Worm (Caenorhabditis elegans) whole organism, young adult: ENCODE results near the gene algn-2.

Experiments
- B0019.2 ChIP-seq: fragments of 200-800 bp; sonication (Bioruptor generic); conservative IDR thresholded peaks from 2 replicates; pipeline ENCODE4 v1.3.6; 2022; ENCODE audit warnings: missing genetic modification reagents, missing genetic modification characterization, missing compliant biosample characterization
- B0035.1 ChIP-seq: sonication (generic microtip); optimal IDR thresholded peaks from 2 replicates; lab custom pipeline; 2016; ENCODE audit warnings: missing genetic modification characterization, mild to moderate bottlenecking, missing compliant biosample characterization, missing genotype, missing genetic modification reagents
- F23B12.7 ChIP-seq: sonication (generic microtip); optimal IDR thresholded peaks from 2 replicates; lab custom pipeline; 2017; ENCODE audit warnings: missing genetic modification characterization, mild to moderate bottlenecking, missing compliant biosample characterization, antibody characterized with exemption, moderate library complexity; ENCODE audit not compliant: insufficient read depth
- F33H1.4 ChIP-seq: fragments of 200-800 bp; sonication (Bioruptor generic); IDR thresholded peaks from 2 replicates; pipeline ENCODE4 v1.3.6; 2022; ENCODE audit warnings: missing genetic modification reagents, missing genetic modification characterization, missing compliant biosample characterization
- F55B11.4 ChIP-seq: sonication (generic microtip); optimal IDR thresholded peaks from 2 replicates; lab custom pipeline; 2016; ENCODE audit warnings: missing compliant biosample characterization, missing genetic modification characterization, borderline replicate concordance; ENCODE audit not compliant: insufficient read depth
- F57C9.4 ChIP-seq: sonication (generic microtip); optimal IDR thresholded peaks from 2 replicates; lab custom pipeline; 2017; ENCODE audit warnings: mild to moderate bottlenecking, missing genetic modification characterization, missing compliant biosample characterization
- K11D2.4 ChIP-seq: fragments of 200-800 bp; sonication (Bioruptor generic); IDR thresholded peaks from 2 replicates; pipeline ENCODE4 v1.3.6; 2022; ENCODE audit warnings: missing genetic modification reagents, missing genetic modification characterization, missing compliant biosample characterization
- K12H6.12 ChIP-seq: fragments of 200-800 bp; sonication (Bioruptor generic); optimal IDR thresholded peaks from 2 replicates; lab custom pipeline; 2018; ENCODE audit warnings: mild to moderate bottlenecking, missing genetic modification characterization, missing compliant biosample characterization
- Y53F4B.3 ChIP-seq: fragments of 200-800 bp; sonication (Bioruptor generic); IDR thresholded peaks from 2 replicates; pipeline ENCODE4 v1.3.6; 2022; ENCODE audit warnings: missing genetic modification reagents, missing genetic modification characterization, missing compliant biosample characterization
- ama-1 ChIP-seq, 3 experiments: fragments of 150-350 bp in 1 of 3; sonication (generic microtip) in 2 of 3; optimal IDR thresholded peaks; 2 replicates each; lab custom pipeline; 2014 to 2018; ENCODE audit warnings: missing biosample characterization in 2 of 3, missing genetic modification characterization in 2 of 3, missing genetic modification reagents in 2 of 3
- aptf-3 ChIP-seq: fragments of 200-800 bp; sonication (Bioruptor generic); IDR thresholded peaks from 2 replicates; pipeline ENCODE4 v1.3.6; 2022; ENCODE audit warnings: missing genetic modification characterization, missing compliant biosample characterization
- attf-3 ChIP-seq: fragments of 200-800 bp; sonication (Bioruptor generic); conservative IDR thresholded peaks from 2 replicates; pipeline ENCODE4 v1.3.6; 2022; ENCODE audit warnings: missing genetic modification reagents, missing genetic modification characterization, missing compliant biosample characterization
- cebp-1 ChIP-seq, 2 experiments: fragments of 200-800 bp in 1 of 2; sonication (Bioruptor generic) in 1 of 2; sonication (generic microtip) in 1 of 2; IDR thresholded peaks in 1 of 2; optimal IDR thresholded peaks in 1 of 2; 2 replicates each; pipeline versions ENCODE4 v1.3.6 to Lab custom; 2017 to 2022; ENCODE audit warnings: missing compliant biosample characterization in 2 of 2, missing genetic modification characterization in 2 of 2, mild to moderate bottlenecking in 1 of 2, missing genetic modification reagents in 1 of 2, moderate library complexity in 1 of 2
- ceh-40 ChIP-seq: fragments of 200-800 bp; sonication (Bioruptor generic); IDR thresholded peaks from 2 replicates; pipeline ENCODE4 v1.3.6; 2022; ENCODE audit warnings: missing genetic modification characterization, missing compliant biosample characterization
- dox-1 ChIP-seq: fragments of 200-800 bp; sonication (Bioruptor generic); IDR thresholded peaks from 2 replicates; pipeline ENCODE4 v1.3.6; 2022; ENCODE audit warnings: missing genetic modification reagents, missing genetic modification characterization, missing compliant biosample characterization
- dpff-1 ChIP-seq: sonication (generic microtip); optimal IDR thresholded peaks from 2 replicates; lab custom pipeline; 2017; ENCODE audit warnings: mild to moderate bottlenecking, missing genetic modification characterization, missing compliant biosample characterization
- ets-4 ChIP-seq: fragments of 200-800 bp; sonication (Bioruptor generic); optimal IDR thresholded peaks from 2 replicates; lab custom pipeline; 2018; ENCODE audit warnings: mild to moderate bottlenecking, missing genetic modification characterization, missing compliant biosample characterization
- fkh-3 ChIP-seq: sonication (generic microtip); optimal IDR thresholded peaks from 2 replicates; lab custom pipeline; 2016; ENCODE audit warnings: mild to moderate bottlenecking, missing genetic modification characterization, missing compliant biosample characterization
- gei-17 ChIP-seq: fragments of 200-800 bp; sonication (Bioruptor generic); optimal IDR thresholded peaks from 2 replicates; lab custom pipeline; 2018; ENCODE audit warnings: mild to moderate bottlenecking, missing genetic modification characterization, missing compliant biosample characterization
- him-1 ChIP-seq: sonication (generic microtip); optimal IDR thresholded peaks from 2 replicates; lab custom pipeline; 2016; ENCODE audit warnings: missing genotype, missing genetic modification reagents, missing genetic modification characterization, missing compliant biosample characterization
- hlh-26 ChIP-seq: fragments of 200-800 bp; sonication (Bioruptor generic); conservative IDR thresholded peaks from 2 replicates; pipeline ENCODE4 v1.3.6; 2022; ENCODE audit warnings: missing genetic modification reagents, missing genetic modification characterization, missing compliant biosample characterization
- let-526 ChIP-seq: fragments of 200-800 bp; sonication (Bioruptor generic); IDR thresholded peaks from 2 replicates; pipeline ENCODE4 v1.3.6; 2022; ENCODE audit warnings: missing genetic modification reagents, missing genetic modification characterization, missing compliant biosample characterization
- lin-54 ChIP-seq: fragments of 200-800 bp; sonication (Bioruptor generic); optimal IDR thresholded peaks from 2 replicates; lab custom pipeline; 2018; ENCODE audit warnings: mild to moderate bottlenecking, missing genetic modification characterization, missing compliant biosample characterization
- lir-1 ChIP-seq: fragments of 200-800 bp; sonication (Bioruptor generic); conservative IDR thresholded peaks from 2 replicates; pipeline ENCODE4 v1.3.6; 2022; ENCODE audit warnings: missing genetic modification reagents, missing genetic modification characterization, missing compliant biosample characterization
- lsl-1 ChIP-seq: fragments of 200-800 bp; sonication (Bioruptor generic); optimal IDR thresholded peaks from 2 replicates; lab custom pipeline; 2018; ENCODE audit warnings: mild to moderate bottlenecking, missing genetic modification characterization, moderate library complexity, missing compliant biosample characterization
- madf-6 ChIP-seq: fragments of 200-800 bp; sonication (Bioruptor generic); IDR thresholded peaks from 2 replicates; pipeline ENCODE4 v1.3.6; 2022; ENCODE audit warnings: missing genetic modification reagents, missing genetic modification characterization, missing compliant biosample characterization
- madf-8 ChIP-seq: fragments of 200-800 bp; sonication (Bioruptor generic); conservative IDR thresholded peaks from 2 replicates; pipeline ENCODE4 v1.3.6; 2022; ENCODE audit warnings: missing genetic modification reagents, missing genetic modification characterization, missing compliant biosample characterization
- mcd-1 ChIP-seq: fragments of 200-800 bp; sonication (Bioruptor generic); IDR thresholded peaks from 2 replicates; pipeline ENCODE4 v1.3.6; 2022; ENCODE audit warnings: missing genetic modification reagents, missing genetic modification characterization, missing compliant biosample characterization
- mel-28 ChIP-seq: sonication (generic microtip); optimal IDR thresholded peaks from 2 replicates; lab custom pipeline; 2016; ENCODE audit warnings: borderline replicate concordance, mild to moderate bottlenecking, missing genetic modification characterization, missing compliant biosample characterization
- mes-4 ChIP-seq: sonication (generic microtip); optimal IDR thresholded peaks from 2 replicates; lab custom pipeline; 2016; ENCODE audit warnings: missing genotype, missing genetic modification characterization, missing compliant biosample characterization
- mxl-1 ChIP-seq: sonication (generic microtip); optimal IDR thresholded peaks from 2 replicates; lab custom pipeline; 2016; ENCODE audit warnings: missing genetic modification characterization, missing compliant biosample characterization
- nfya-2 ChIP-seq: fragments of 200-800 bp; sonication (Bioruptor generic); IDR thresholded peaks from 2 replicates; pipeline ENCODE4 v1.3.6; 2022; ENCODE audit warnings: missing genetic modification reagents, missing genetic modification characterization, missing compliant biosample characterization
- nfyb-1 ChIP-seq: fragments of 200-800 bp; sonication (Bioruptor generic); IDR thresholded peaks from 2 replicates; pipeline ENCODE4 v1.3.6; 2022; ENCODE audit warnings: missing genetic modification reagents, missing genetic modification characterization, missing compliant biosample characterization
- pbrm-1 ChIP-seq: fragments of 200-800 bp; sonication (Bioruptor generic); IDR thresholded peaks from 2 replicates; pipeline ENCODE4 v1.3.6; 2022; ENCODE audit warnings: missing genetic modification reagents, missing genetic modification characterization, missing compliant biosample characterization
- pha-4 ChIP-seq: fragments of 150-350 bp; sonication (generic microtip); optimal IDR thresholded peaks from 2 replicates; lab custom pipeline; 2014; ENCODE audit warnings: missing biosample characterization, missing genetic modification reagents, missing genetic modification characterization
- rcor-1 ChIP-seq: fragments of 200-800 bp; sonication (Bioruptor generic); IDR thresholded peaks from 2 replicates; pipeline ENCODE4 v1.3.6; 2022; ENCODE audit warnings: missing genetic modification reagents, missing genetic modification characterization, missing compliant biosample characterization
- repo-1 ChIP-seq: sonication (generic microtip); optimal IDR thresholded peaks from 2 replicates; lab custom pipeline; 2017; ENCODE audit warnings: mild to moderate bottlenecking, missing genetic modification characterization, missing compliant biosample characterization
- snpc-3.4 ChIP-seq: sonication (generic microtip); optimal IDR thresholded peaks from 2 replicates; lab custom pipeline; 2017; ENCODE audit warnings: missing genetic modification characterization, mild to moderate bottlenecking, missing compliant biosample characterization, antibody characterized with exemption, moderate library complexity, missing genotype, missing genetic modification reagents
- snpc-4 ChIP-seq, 5 experiments: fragments of 150-350 bp in 1 of 5; sonication (generic microtip) in 4 of 5; optimal IDR thresholded peaks; 2 replicates each; lab custom pipeline; 2014 to 2018; ENCODE audit warnings: missing genetic modification characterization in 5 of 5, missing biosample characterization in 3 of 5, antibody characterized with exemption in 2 of 5, mild to moderate bottlenecking in 2 of 5, missing compliant biosample characterization in 2 of 5, missing genotype in 2 of 5, moderate library complexity in 2 of 5, missing genetic modification reagents in 1 of 5
- somi-1 ChIP-seq: fragments of 200-800 bp; sonication (Bioruptor generic); optimal IDR thresholded peaks from 2 replicates; lab custom pipeline; 2018; ENCODE audit warnings: mild to moderate bottlenecking, missing genetic modification characterization, missing compliant biosample characterization
- unc-62 ChIP-seq: fragments of 150-350 bp; optimal IDR thresholded peaks from 2 replicates; lab custom pipeline; 2014; ENCODE audit warnings: missing biosample characterization, missing genetic modification reagents, missing genetic modification characterization
- xnd-1 ChIP-seq: sonication (generic microtip); optimal IDR thresholded peaks from 2 replicates; lab custom pipeline; 2016; ENCODE audit warnings: missing genotype, missing genetic modification reagents, missing genetic modification characterization, missing compliant biosample characterization

Gene algn-2

DNA sequence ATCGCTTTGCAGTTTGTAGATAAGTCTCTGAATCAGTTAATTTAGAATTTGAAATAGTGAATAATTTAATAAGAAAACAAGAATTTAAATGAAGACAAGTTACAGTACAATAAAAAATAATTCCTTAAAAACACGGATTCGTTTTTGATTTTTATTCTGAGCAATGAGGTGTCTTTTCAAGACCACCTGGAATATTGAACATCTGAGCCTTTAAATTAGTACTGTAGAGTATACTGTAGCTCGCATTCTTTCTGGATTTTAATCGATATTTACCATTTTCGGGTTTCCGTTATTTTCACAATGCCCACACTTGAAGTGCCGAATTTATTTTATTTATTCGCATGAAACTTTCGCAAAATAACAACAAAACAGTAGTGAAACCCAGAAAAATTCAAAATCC lies 48.8 kb downstream of the algn-2 start, which contains the start of gene F07F6.7:
Gene F07F6.7 (minus strand): TSS at position 27 of the 400 bp plus-strand sequence.
- TF ChIP-seq xnd-1 (tag; lab: Kevin White, UChicago) = peak; percentile 67
- TF ChIP-seq K11D2.4 (GFP tag; lab: Robert Waterston, UW) = no peak
- TF ChIP-seq lsl-1 (GFP tag; lab: Kevin White, UChicago) = peak; percentile 93
- peak; percentile 15 for TF ChIP-seq him-1 (tag; lab: Kevin White, UChicago)
- TF ChIP-seq let-526 = no peak
- TF ChIP-seq mcd-1 (GFP tag; lab: Robert Waterston, UW) = peak; percentile 20; the same call in 1 of the 2 replicates
- TF ChIP-seq madf-6 (GFP tag; lab: Robert Waterston, UW) = peak; percentile 85
- peak; percentile 24 for TF ChIP-seq lin-54
- no peak for TF ChIP-seq F23B12.7
- TF ChIP-seq snpc-4 (GFP tag; optimal IDR thresholded peaks at IDR 0.05; lab: Kevin White, UChicago) = no peak
- peak in 1 of 4 experiments; percentile 14 for TF ChIP-seq snpc-4 (tag; optimal IDR thresholded peaks at IDR 0.05; lab: Kevin White, UChicago)
- no peak for TF ChIP-seq B0019.2 (GFP tag; lab: Robert Waterston, UW)
- TF ChIP-seq madf-8 (GFP tag; lab: Robert Waterston, UW) = peak; percentile 49
- peak; percentile 76 for TF ChIP-seq F33H1.4 (GFP tag; lab: Robert Waterston, UW)
- TF ChIP-seq, all 124 proteins: peak for 9

DNA sequence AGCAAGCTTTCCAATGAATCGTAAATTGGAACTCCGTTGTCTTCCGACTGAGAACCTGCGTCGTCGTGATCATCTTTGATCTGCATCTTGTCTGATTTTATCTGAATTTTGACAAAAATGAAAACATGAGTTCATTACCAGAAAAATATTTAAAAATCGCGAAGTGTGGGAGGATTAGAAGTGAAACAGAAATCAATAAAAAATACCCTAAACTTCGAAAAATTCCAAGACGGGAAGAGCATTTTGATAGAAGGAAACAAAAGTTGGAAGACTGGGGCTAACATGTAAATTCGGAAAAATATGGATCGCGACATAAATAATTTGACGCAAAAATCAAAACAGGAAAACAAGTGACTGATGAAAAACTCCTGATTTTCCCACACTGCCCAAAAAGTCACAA lies 50.6 kb downstream of the algn-2 start, which contains the start of gene F07F6.8:
Gene F07F6.8 (minus strand): TSS at position 101 of the 400 bp plus-strand sequence.
- TF ChIP-seq B0035.1 (tag; lab: Kevin White, UChicago) (no peak), cebp-1 (GFP tag; IDR thresholded peaks at IDR 0.05; lab: Robert Waterston, UW) (no peak), cebp-1 (tag; optimal IDR thresholded peaks at IDR 0.05; lab: Kevin White, UChicago) (no peak), ceh-40 (GFP tag; lab: Robert Waterston, UW) (no peak), nfya-2 (GFP tag; lab: Robert Waterston, UW) (no peak), madf-6 (GFP tag; lab: Robert Waterston, UW) (0 out of 2 replicates have a peak, but pooled peaks have one; percentile 14), mxl-1 (tag; lab: Kevin White, UChicago) (peak; percentile 6), repo-1 (tag; lab: Kevin White, UChicago) (peak; percentile 16), Y53F4B.3 (no peak), hlh-26 (GFP tag; lab: Robert Waterston, UW) (no peak), aptf-3 (GFP tag; lab: Robert Waterston, UW) (no peak), gei-17 (GFP tag; lab: Kevin White, UChicago) (no peak)

DNA sequence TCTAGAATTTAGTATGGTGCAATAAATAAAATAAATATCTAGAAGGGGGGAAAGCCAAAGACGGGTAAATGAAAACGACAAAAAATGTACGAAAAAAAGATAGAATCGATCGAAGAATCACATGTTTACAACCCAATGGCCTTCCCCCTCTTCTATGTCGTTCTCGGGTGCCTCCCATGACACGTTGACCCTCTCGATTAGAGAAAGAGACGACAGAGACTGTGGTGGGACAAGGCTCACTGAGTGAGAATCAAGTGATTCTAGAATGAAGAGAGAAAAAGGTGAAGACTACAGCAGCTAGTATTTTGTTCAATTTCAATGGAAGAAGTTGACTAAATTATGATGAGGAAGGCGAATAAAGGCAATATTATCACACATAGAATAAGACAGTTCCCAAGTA lies 51.0 kb downstream of the algn-2 start:
- peak; percentile 13 for TF ChIP-seq ets-4
- TF ChIP-seq ama-1 (optimal IDR thresholded peaks at IDR 0.05; lab: Kevin White, UChicago) = no peak
- no peak for TF ChIP-seq ama-1 (GFP tag; optimal IDR thresholded peaks at IDR 0.05; lab: Kevin White, UChicago)
- TF ChIP-seq pbrm-1 (GFP tag; lab: Robert Waterston, UW) = no peak
- TF ChIP-seq cebp-1 (GFP tag; IDR thresholded peaks at IDR 0.05; lab: Robert Waterston, UW) = no peak; the same call in 1 of the 2 replicates
- peak; percentile 65 for TF ChIP-seq cebp-1 (tag; optimal IDR thresholded peaks at IDR 0.05; lab: Kevin White, UChicago)
- no peak for TF ChIP-seq F55B11.4 (tag; lab: Kevin White, UChicago)
- peak; percentile 6 for TF ChIP-seq somi-1 (GFP tag; lab: Kevin White, UChicago)
- TF ChIP-seq lir-1 (GFP tag; lab: Robert Waterston, UW) = no peak
- peak; percentile 51 for TF ChIP-seq mcd-1 (GFP tag; lab: Robert Waterston, UW)
- peak; percentile 38 for TF ChIP-seq K12H6.12 (tag; lab: Kevin White, UChicago)
- no peak for TF ChIP-seq hlh-26 (GFP tag; lab: Robert Waterston, UW)
- TF ChIP-seq attf-3 (GFP tag; lab: Robert Waterston, UW) = no peak
- no peak for TF ChIP-seq F57C9.4
- TF ChIP-seq nfyb-1 (GFP tag; lab: Robert Waterston, UW) = 0 out of 2 replicates have a peak, but pooled peaks have one; percentile 59
- TF ChIP-seq snpc-4 (GFP tag; optimal IDR thresholded peaks at IDR 0.05; lab: Kevin White, UChicago) = no peak
- TF ChIP-seq snpc-4 (tag; optimal IDR thresholded peaks at IDR 0.05; lab: Kevin White, UChicago) = peak in 3 of 4 experiments; percentile 8 to 18 (median 9)
- TF ChIP-seq dpff-1 (tag; lab: Kevin White, UChicago) = no peak
- TF ChIP-seq fkh-3 = no peak
- 0 out of 2 replicates have a peak, but pooled peaks have one; percentile 47 for TF ChIP-seq rcor-1 (GFP tag; lab: Robert Waterston, UW)
- TF ChIP-seq dox-1 = peak; percentile 65
- peak; percentile 43 for TF ChIP-seq unc-62 (GFP tag; lab: Kevin White, UChicago)
- no peak for TF ChIP-seq repo-1 (tag; lab: Kevin White, UChicago)
- TF ChIP-seq pha-4 (tag; lab: Kevin White, UChicago) = peak; percentile 45
- no peak for TF ChIP-seq mes-4 (tag; lab: Kevin White, UChicago)
- TF ChIP-seq mel-28 (tag; lab: Kevin White, UChicago) = no peak
- no peak for TF ChIP-seq snpc-3.4 (tag; lab: Kevin White, UChicago)
